Fruit fly (Drosophila melanogaster): ENCODE data around the gene CG31676.

Gene CG31676

DNA sequence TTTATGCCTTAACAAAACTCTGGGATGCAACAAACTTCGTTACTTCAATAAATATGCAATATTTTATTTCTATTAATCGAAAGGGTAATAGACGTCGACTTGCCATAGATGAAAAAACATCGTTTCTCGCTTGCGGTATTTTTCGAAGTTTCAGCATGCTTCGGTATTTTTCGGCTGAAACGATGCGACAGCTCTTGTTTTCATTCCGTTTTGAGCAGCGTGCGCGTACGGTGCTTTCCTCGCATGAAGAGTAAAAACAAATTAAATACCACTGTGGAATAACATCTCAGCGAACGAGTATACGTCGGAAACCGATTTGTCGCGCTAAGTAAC is 43.1 kb upstream of the CG31676 start, which contains the start of gene CG9328 (continued):
- TF ChIP-seq CG10959 (GFP tag; IDR thresholded peaks at IDR 0.05) (no peak), seq (GFP tag; IDR thresholded peaks at IDR 0.05) (peak; percentile 49; the same call in 1 of the 2 replicates), Hr51 (GFP tag; optimal IDR thresholded peaks at IDR 0.05) (peak in 1 of 2 experiments; percentile 28), gce (GFP tag; IDR thresholded peaks at IDR 0.05) (no peak), CG31224 (GFP tag; IDR thresholded peaks at IDR 0.05) (no peak; the same call in 1 of the 2 replicates), unc-4 (GFP tag; IDR thresholded peaks at IDR 0.05; ENCODE audit: partially characterized antibody) (0 out of 2 replicates have a peak, but pooled peaks have one; percentile 19), Neu2 (GFP tag; optimal IDR thresholded peaks at IDR 0.05; ENCODE audit: borderline replicate concordance) (no peak), sens (GFP tag) (peak; percentile 93), Eip74EF (GFP tag; optimal IDR thresholded peaks at IDR 0.05) (peak in 1 of 2 experiments; percentile 44), CHES-1-like (GFP tag; optimal IDR thresholded peaks at IDR 0.05) (peak; percentile 38), CG11560 (tag; IDR thresholded peaks at IDR 0.05) (no peak), HLH3B (GFP tag; IDR thresholded peaks at IDR 0.05) (no peak), en (GFP tag; optimal IDR thresholded peaks at IDR 0.05) (no peak), CG13424 (tag; optimal IDR thresholded peaks at IDR 0.05) (peak; percentile 12), CG12236 (GFP tag; optimal IDR thresholded peaks at IDR 0.05) (no peak), Lim3 (GFP tag; IDR thresholded peaks at IDR 0.05) (no peak), pfk (GFP tag; optimal IDR thresholded peaks at IDR 0.05) (peak; percentile 30), sna (GFP tag; IDR thresholded peaks at IDR 0.05; ENCODE audit: partially characterized antibody) (peak; percentile 16; the same call in 1 of the 2 replicates), CG14014 (GFP tag; IDR thresholded peaks at IDR 0.05) (no peak; the same call in 1 of the 2 replicates), CG13287 (GFP tag; IDR thresholded peaks at IDR 0.05; ENCODE audit: partially characterized antibody) (peak; percentile 41), CG3407 (GFP tag; optimal IDR thresholded peaks at IDR 0.05) (no peak), wdn (GFP tag; IDR thresholded peaks at IDR 0.05) (no peak), Dip3 (GFP tag; optimal IDR thresholded peaks at IDR 0.05) (no peak), CG17829 (tag; optimal IDR thresholded peaks at IDR 0.05) (peak; percentile 70), CG5245 (GFP tag; optimal IDR thresholded peaks at IDR 0.05) (peak; percentile 21), Spps (tag; optimal IDR thresholded peaks at IDR 0.05) (peak; percentile 12), Sox102F (GFP tag; optimal IDR thresholded peaks at IDR 0.05) (peak; percentile 19), CG6272 (GFP tag; IDR thresholded peaks at IDR 0.05) (no peak), CG11695 (GFP tag; IDR thresholded peaks at IDR 0.05) (peak; percentile 48; the same call in 1 of the 3 replicates), Taf1 (GFP tag; IDR thresholded peaks at IDR 0.05) (no peak), Hand (GFP tag; optimal IDR thresholded peaks at IDR 0.05) (no peak), HLH4C (GFP tag; IDR thresholded peaks at IDR 0.05; ENCODE audit: partially characterized antibody) (peak; percentile 44; the same call in 1 of the 3 replicates), kay (GFP tag; optimal IDR thresholded peaks at IDR 0.05) (no peak), dimm (GFP tag; IDR thresholded peaks at IDR 0.05) (no peak), CG18011 (GFP tag; optimal IDR thresholded peaks at IDR 0.05) (no peak), vvl (GFP tag; IDR thresholded peaks at IDR 0.05) (peak; percentile 54; the same call in 1 of the 2 replicates), CG11085 (GFP tag; IDR thresholded peaks at IDR 0.05) (no peak), Trl (optimal IDR thresholded peaks at IDR 0.05) (no peak), Trl (GFP tag; optimal IDR thresholded peaks at IDR 0.05) (no peak), CG17361 (GFP tag; IDR thresholded peaks at IDR 0.05) (no peak), CG11247 (GFP tag; IDR thresholded peaks at IDR 0.05) (no peak), CG8944 (GFP tag; optimal IDR thresholded peaks at IDR 0.05) (peak; percentile 7), Adf1 (GFP tag; IDR thresholded peaks at IDR 0.05) (peak; percentile 47; the same call in 1 of the 2 replicates), CTCF (GFP tag; optimal IDR thresholded peaks at IDR 0.05) (peak; percentile 4), so (GFP tag; IDR thresholded peaks at IDR 0.05) (peak; percentile 53; the same call in 1 of the 3 replicates), sob (GFP tag; IDR thresholded peaks at IDR 0.05) (peak; percentile 44; the same call in 1 of the 2 replicates), nerfin-1 (tag; optimal IDR thresholded peaks at IDR 0.05) (peak; percentile 69), lbe (GFP tag; optimal IDR thresholded peaks at IDR 0.05) (peak; percentile 59), org-1 (GFP tag; optimal IDR thresholded peaks at IDR 0.05) (no peak), D (optimal IDR thresholded peaks at IDR 0.05) (no peak), D (GFP tag; optimal IDR thresholded peaks at IDR 0.05) (no peak), CG16863 (GFP tag; optimal IDR thresholded peaks at IDR 0.05) (peak; percentile 11), CG1792 (GFP tag; optimal IDR thresholded peaks at IDR 0.05) (no peak)

All from whole organism, embryonic.